Worm (Caenorhabditis elegans) whole organism, midembryonic: ENCODE data around the gene nduf-2.2.

ENCODE experiments used
- T22C8.4 ChIP-seq: fragments of 200-800 bp; sonication (Bioruptor generic); IDR thresholded peaks from 2 replicates; pipeline ENCODE4 v1.3.6; 2022; ENCODE audit warnings: missing genetic modification characterization, missing compliant biosample characterization
- cog-1 ChIP-seq: sonication (generic microtip); optimal IDR thresholded peaks from 2 replicates; lab custom pipeline; 2016; ENCODE audit warnings: missing genetic modification characterization, missing compliant biosample characterization
- flt-1 ChIP-seq: fragments of 200-800 bp; sonication (Bioruptor generic); IDR thresholded peaks from 2 replicates; pipeline ENCODE4 v1.3.6; 2022; ENCODE audit warnings: missing genetic modification characterization, missing compliant biosample characterization
- klf-2 ChIP-seq: fragments of 200-800 bp; sonication (Bioruptor generic); conservative IDR thresholded peaks from 2 replicates; pipeline ENCODE4 v1.3.6; 2022; ENCODE audit warnings: missing genetic modification reagents, missing genetic modification characterization, missing compliant biosample characterization
- med-1 ChIP-seq: sonication (generic microtip); optimal IDR thresholded peaks from 2 replicates; lab custom pipeline; 2017; ENCODE audit warnings: missing genetic modification characterization, mild to moderate bottlenecking, missing compliant biosample characterization, antibody characterized with exemption, missing genetic modification reagents; ENCODE audit not compliant: insufficient read depth
- ref-1 ChIP-seq: fragments of 200-800 bp; sonication (Bioruptor generic); conservative IDR thresholded peaks from 2 replicates; pipeline ENCODE4 v1.3.6; 2022; ENCODE audit warnings: missing genetic modification reagents, missing genetic modification characterization, missing compliant biosample characterization
- tab-1 ChIP-seq: fragments of 200-800 bp; sonication (Bioruptor generic); IDR thresholded peaks from 2 replicates; pipeline ENCODE4 v1.3.6; 2022; ENCODE audit warnings: missing genetic modification characterization, missing compliant biosample characterization
- ztf-23 ChIP-seq: fragments of 200-800 bp; sonication (Bioruptor generic); IDR thresholded peaks from 2 replicates; pipeline ENCODE4 v1.3.6; 2022; ENCODE audit warnings: missing genetic modification reagents, missing genetic modification characterization, missing compliant biosample characterization
- ztf-29 ChIP-seq: fragments of 200-800 bp; sonication (Bioruptor generic); IDR thresholded peaks from 2 replicates; pipeline ENCODE4 v1.3.6; 2022; ENCODE audit warnings: missing genetic modification reagents, missing genetic modification characterization, missing compliant biosample characterization

nduf-2.2 gene

DNA sequence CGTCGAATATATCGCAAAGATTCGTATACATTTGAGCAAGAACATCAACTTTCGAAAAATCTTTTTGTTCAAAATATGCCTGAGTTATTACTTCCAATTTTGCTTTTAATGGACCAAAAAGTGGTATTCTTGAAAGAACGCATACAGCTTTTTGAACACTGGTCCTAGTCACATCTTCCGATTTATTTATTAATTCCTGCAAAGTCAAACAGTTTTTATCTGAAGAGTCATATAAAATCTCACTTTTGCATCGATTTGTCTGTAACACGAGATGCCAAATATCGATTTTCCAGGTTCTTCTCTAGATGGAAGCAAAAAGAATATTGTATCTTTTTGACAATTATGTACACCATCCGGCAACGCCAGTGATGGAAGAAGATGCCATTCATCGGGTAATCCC lies 15.2 kb upstream of the nduf-2.2 start:
- TF ChIP-seq cog-1 (tag; lab: Kevin White, UChicago) (no peak), ztf-29 (GFP tag; lab: Robert Waterston, UW) (no peak), med-1 (GFP tag; lab: Kevin White, UChicago) (no peak), klf-2 (GFP tag; lab: Robert Waterston, UW) (no peak), T22C8.4 (GFP tag; lab: Robert Waterston, UW) (no peak), ref-1 (GFP tag; lab: Robert Waterston, UW) (no peak), flt-1 (GFP tag; lab: Robert Waterston, UW) (no peak), ztf-23 (GFP tag; lab: Robert Waterston, UW) (no peak), tab-1 (no peak)

DNA sequence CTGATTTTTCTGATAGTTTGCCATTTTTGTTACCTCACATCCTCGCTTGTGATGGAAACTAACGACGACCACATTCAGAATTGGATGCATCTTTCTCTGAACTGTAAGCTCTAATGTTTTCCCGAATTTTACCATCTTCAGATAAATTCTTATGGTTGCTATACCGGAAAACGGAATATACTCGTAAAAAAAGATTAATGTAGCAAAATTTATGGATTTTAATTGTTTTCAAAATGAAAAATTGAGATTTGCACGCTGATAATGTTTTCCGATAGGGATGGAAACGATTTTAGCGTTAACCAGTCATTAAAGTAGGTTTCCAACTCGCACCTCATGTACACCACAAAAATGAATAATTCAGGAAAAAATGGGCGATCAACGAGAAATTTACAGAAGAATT lies 14.4 kb upstream of the nduf-2.2 start, which contains the start of gene T26A5.6:
T26A5.6 (minus strand) TSS at position 101 of the 400 bp plus-strand sequence.
- TF ChIP-seq ref-1 (GFP tag; lab: Robert Waterston, UW) (no peak), T22C8.4 (GFP tag; lab: Robert Waterston, UW) (no peak), klf-2 (GFP tag; lab: Robert Waterston, UW) (no peak), ztf-29 (GFP tag; lab: Robert Waterston, UW) (no peak), flt-1 (GFP tag; lab: Robert Waterston, UW) (no peak), cog-1 (tag; lab: Kevin White, UChicago) (no peak), tab-1 (no peak), med-1 (GFP tag; lab: Kevin White, UChicago) (no peak), ztf-23 (GFP tag; lab: Robert Waterston, UW) (no peak)

DNA sequence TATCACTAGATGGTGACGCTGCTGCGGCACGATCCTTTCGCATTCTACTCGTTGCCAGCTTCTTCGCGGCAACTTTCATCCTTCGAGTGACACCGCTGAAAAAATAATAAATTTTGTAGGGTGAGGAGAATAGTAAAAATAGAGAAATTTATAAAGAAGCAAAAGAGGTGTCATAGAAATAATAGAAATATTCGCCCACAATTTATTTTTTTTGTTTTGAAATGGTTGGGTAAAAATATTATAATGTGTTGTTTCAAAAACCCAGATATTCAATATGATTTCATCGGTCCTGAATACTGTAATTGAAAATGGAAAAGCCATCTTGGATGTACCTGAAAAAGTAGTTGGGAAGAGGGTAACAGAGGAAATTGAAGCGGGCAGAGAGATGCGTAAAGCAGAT lies 12.7 kb upstream of the nduf-2.2 start, which contains the start of gene set-1:
set-1 (minus strand) TSS at position 101 of the 400 bp plus-strand sequence.
- TF ChIP-seq T22C8.4 (GFP tag; lab: Robert Waterston, UW): no peak
- no peak for TF ChIP-seq klf-2 (GFP tag; lab: Robert Waterston, UW)
- TF ChIP-seq flt-1 (GFP tag; lab: Robert Waterston, UW): no peak
- no peak for TF ChIP-seq ztf-29 (GFP tag; lab: Robert Waterston, UW)
- no peak for TF ChIP-seq tab-1
- TF ChIP-seq ztf-23 (GFP tag; lab: Robert Waterston, UW): no peak

DNA sequence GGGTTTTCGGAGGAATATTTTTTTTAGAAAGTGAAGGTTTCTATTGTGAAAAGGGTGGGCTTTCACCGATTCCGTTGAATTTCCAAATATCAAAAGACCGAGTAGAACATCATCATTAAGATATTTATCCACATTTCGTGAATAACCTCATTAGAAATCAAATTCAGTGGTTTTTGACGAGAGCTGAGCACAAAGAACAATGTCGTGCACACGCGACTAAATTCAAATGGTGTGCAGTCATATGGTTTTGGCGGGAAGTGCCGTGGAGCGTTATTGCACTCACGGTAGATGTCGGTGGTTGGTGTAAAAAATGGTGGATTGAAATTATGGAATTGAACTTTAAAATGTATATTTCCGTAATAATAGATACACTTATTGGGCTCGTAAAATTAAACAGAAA lies 12.3 kb upstream of the nduf-2.2 start:
- TF ChIP-seq ztf-29 (GFP tag; lab: Robert Waterston, UW) (no peak), tab-1 (no peak), med-1 (GFP tag; lab: Kevin White, UChicago) (no peak)

DNA sequence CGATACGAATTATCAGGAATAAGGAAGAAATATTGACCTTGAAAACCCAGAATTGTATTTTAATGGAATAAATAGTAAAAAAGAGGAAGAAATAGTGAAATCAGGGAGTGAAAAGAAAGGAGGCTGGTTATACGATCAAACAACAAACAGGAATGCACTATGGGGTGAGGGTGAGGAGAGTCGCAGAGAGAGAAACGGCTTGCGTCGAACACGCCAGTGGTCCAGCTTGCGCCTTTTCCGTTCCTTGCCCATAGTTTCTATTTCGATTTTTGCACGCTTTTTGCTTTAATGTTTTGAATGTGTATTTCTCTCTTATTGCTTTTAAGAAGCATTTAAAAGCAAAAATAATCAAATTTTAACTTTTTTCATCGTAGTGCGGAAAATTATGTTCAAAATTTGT lies 11.4 kb upstream of the nduf-2.2 start:
- TF ChIP-seq ztf-23 (GFP tag; lab: Robert Waterston, UW) (peak; percentile 85), klf-2 (GFP tag; lab: Robert Waterston, UW) (no peak), tab-1 (peak; percentile 62; the same call in 1 of the 2 replicates), cog-1 (tag; lab: Kevin White, UChicago) (peak; percentile 74), flt-1 (GFP tag; lab: Robert Waterston, UW) (peak; percentile 74), T22C8.4 (GFP tag; lab: Robert Waterston, UW) (0 out of 2 replicates have a peak, but pooled peaks have one; percentile 36), med-1 (GFP tag; lab: Kevin White, UChicago) (peak; percentile 35), ztf-29 (GFP tag; lab: Robert Waterston, UW) (peak; percentile 74), ref-1 (GFP tag; lab: Robert Waterston, UW) (0 out of 2 replicates have a peak, but pooled peaks have one; percentile 34)

DNA sequence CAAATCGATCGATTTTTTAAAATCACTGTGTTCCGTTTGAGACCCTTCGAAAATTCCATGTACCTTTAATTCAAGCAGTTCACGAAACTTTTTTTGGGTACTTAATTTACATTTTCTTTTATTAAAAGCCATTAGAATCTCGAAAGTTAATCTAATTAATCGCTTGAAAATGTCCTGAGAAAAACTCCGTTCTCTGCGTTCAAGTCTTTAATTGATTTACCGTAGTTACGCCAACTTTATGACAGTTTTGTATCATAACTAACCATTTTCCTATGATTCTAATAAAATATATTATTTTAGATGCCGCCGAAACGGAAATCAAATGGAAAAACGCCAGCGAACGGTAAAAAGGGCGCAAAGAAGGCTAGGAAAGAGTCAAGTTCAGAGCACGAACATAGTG lies 10.8 kb upstream of the nduf-2.2 start, which contains the start of gene jhdm-1:
jhdm-1 (plus strand) TSS at position 301 of the 400 bp plus-strand sequence.
- TF ChIP-seq T22C8.4 (GFP tag; lab: Robert Waterston, UW) (no peak), ref-1 (GFP tag; lab: Robert Waterston, UW) (no peak)

DNA sequence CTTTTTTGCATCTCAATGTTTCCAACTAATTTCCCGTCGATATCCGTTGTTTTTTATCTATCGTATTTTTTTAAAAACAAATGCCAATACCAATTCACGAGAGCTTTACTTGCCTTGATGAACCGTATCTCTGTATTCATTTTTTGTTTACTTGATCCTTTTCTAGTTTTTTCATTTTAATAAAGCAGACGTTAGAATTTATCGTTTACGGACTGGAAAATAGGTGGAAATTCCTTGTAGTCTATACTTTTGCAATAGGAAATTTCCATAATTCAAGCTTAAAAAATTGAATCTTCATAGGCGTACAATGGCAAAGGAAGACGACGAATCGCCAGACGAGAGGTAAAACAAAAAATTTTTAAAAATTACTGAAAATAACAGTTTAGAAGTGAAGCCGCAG lies 5.2 kb upstream of the nduf-2.2 start, which contains the start of gene algn-1:
algn-1 (plus strand) TSS at position 301 of the 400 bp plus-strand sequence.
- TF ChIP-seq cog-1 (tag; lab: Kevin White, UChicago) (no peak), tab-1 (no peak), klf-2 (GFP tag; lab: Robert Waterston, UW) (no peak), T22C8.4 (GFP tag; lab: Robert Waterston, UW) (no peak), ztf-23 (GFP tag; lab: Robert Waterston, UW) (no peak), ref-1 (GFP tag; lab: Robert Waterston, UW) (no peak), med-1 (GFP tag; lab: Kevin White, UChicago) (no peak), flt-1 (GFP tag; lab: Robert Waterston, UW) (no peak), ztf-29 (GFP tag; lab: Robert Waterston, UW) (no peak)

DNA sequence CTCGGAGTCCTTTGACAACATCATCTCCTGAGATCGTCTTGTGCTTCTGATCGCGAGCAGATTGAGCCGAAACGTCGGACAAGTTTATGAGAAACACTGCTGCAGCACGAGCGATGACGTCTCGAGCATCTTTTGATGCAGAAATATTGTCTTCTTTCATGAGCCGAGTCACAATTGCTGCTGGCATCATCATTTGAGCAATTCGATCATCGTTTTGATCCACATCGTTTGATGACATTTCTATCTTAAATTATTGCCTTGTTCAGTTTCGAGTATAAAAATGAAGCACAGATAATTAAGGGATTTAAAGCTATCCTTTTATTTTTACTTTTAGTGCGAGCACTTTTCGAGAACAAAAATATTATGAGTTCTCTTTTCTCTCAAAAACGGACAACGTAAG lies 2.4 kb upstream of the nduf-2.2 start, which contains the start of gene T26A5.8:
T26A5.8 (minus strand) TSS at position 247 of the 400 bp plus-strand sequence.
- TF ChIP-seq klf-2 (GFP tag; lab: Robert Waterston, UW) (no peak), flt-1 (GFP tag; lab: Robert Waterston, UW) (no peak), tab-1 (no peak), ref-1 (GFP tag; lab: Robert Waterston, UW) (no peak), T22C8.4 (GFP tag; lab: Robert Waterston, UW) (no peak), cog-1 (tag; lab: Kevin White, UChicago) (no peak), ztf-23 (GFP tag; lab: Robert Waterston, UW) (no peak), med-1 (GFP tag; lab: Kevin White, UChicago) (no peak), ztf-29 (GFP tag; lab: Robert Waterston, UW) (no peak)

DNA sequence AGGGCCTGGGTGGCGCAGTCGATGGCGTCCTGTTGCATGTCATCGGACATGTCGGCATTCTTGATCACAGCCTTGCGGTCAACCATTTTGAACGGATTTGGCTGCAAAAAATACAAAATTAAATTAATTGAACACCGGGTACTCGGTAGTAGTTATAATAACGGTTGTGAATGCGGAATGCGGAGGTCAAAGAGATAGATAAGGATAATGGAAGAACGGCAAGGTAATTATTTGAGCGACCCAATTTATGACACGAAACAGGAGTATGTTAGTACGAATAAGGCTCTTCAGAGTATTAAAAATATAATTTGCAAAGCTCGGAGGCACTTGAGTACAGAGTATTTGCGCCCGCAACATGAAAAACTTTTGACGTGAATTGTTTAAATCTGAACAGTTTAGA lies 1.3 kb upstream of the nduf-2.2 start, which contains the start of gene dlc-1:
dlc-1 (minus strand) TSS at position 101 of the 400 bp plus-strand sequence.
- no peak for TF ChIP-seq cog-1 (tag; lab: Kevin White, UChicago)
- no peak for TF ChIP-seq med-1 (GFP tag; lab: Kevin White, UChicago)
- TF ChIP-seq T22C8.4 (GFP tag; lab: Robert Waterston, UW): no peak
- TF ChIP-seq tab-1: no peak
- TF ChIP-seq flt-1 (GFP tag; lab: Robert Waterston, UW): no peak
- no peak for TF ChIP-seq klf-2 (GFP tag; lab: Robert Waterston, UW)
- TF ChIP-seq ztf-23 (GFP tag; lab: Robert Waterston, UW): no peak
- no peak for TF ChIP-seq ref-1 (GFP tag; lab: Robert Waterston, UW)
- no peak for TF ChIP-seq ztf-29 (GFP tag; lab: Robert Waterston, UW)
